Worm (Caenorhabditis elegans) whole organism, young adult: ENCODE measurements around the gene tpk-1.

ENCODE experiments used
- C17E4.6 ChIP-seq: fragments of 200-800 bp; sonication (Bioruptor generic); IDR thresholded peaks from 2 replicates; pipeline ENCODE4 v1.3.6; 2022; ENCODE audit warnings: missing genetic modification reagents, missing genetic modification characterization, missing compliant biosample characterization
- F57C9.4 ChIP-seq: sonication (generic microtip); optimal IDR thresholded peaks from 2 replicates; lab custom pipeline; 2017; ENCODE audit warnings: mild to moderate bottlenecking, missing genetic modification characterization, missing compliant biosample characterization
- Y67H2A.10 ChIP-seq: fragments of 200-800 bp; sonication (Bioruptor generic); conservative IDR thresholded peaks from 2 replicates; pipeline ENCODE4 v1.3.6; 2022; ENCODE audit warnings: missing genetic modification reagents, missing genetic modification characterization, missing compliant biosample characterization
- ama-1 ChIP-seq, 3 experiments: fragments of 150-350 bp in 1 of 3; sonication (generic microtip) in 2 of 3; optimal IDR thresholded peaks; 2 replicates each; lab custom pipeline; 2014 to 2018; ENCODE audit warnings: missing biosample characterization in 2 of 3, missing genetic modification characterization in 2 of 3, missing genetic modification reagents in 2 of 3
- attf-6 ChIP-seq: fragments of 200-800 bp; sonication (Bioruptor generic); IDR thresholded peaks from 2 replicates; pipeline ENCODE4 v1.3.6; 2022; ENCODE audit warnings: missing genetic modification reagents, missing genetic modification characterization, missing compliant biosample characterization
- ceh-100 ChIP-seq: fragments of 200-800 bp; sonication (Bioruptor generic); IDR thresholded peaks from 2 replicates; pipeline ENCODE4 v1.3.6; 2022; ENCODE audit warnings: missing genetic modification reagents, missing genetic modification characterization, missing compliant biosample characterization
- ceh-40 ChIP-seq: fragments of 200-800 bp; sonication (Bioruptor generic); IDR thresholded peaks from 2 replicates; pipeline ENCODE4 v1.3.6; 2022; ENCODE audit warnings: missing genetic modification characterization, missing compliant biosample characterization
- ceh-91 ChIP-seq: fragments of 200-800 bp; sonication (Bioruptor generic); IDR thresholded peaks from 2 replicates; pipeline ENCODE4 v1.3.6; 2022; ENCODE audit warnings: missing genetic modification reagents, missing genetic modification characterization, missing compliant biosample characterization
- ekl-4 ChIP-seq: fragments of 200-800 bp; sonication (Bioruptor generic); IDR thresholded peaks from 2 replicates; pipeline ENCODE4 v1.3.6; 2022; ENCODE audit warnings: missing genetic modification reagents, missing genetic modification characterization, missing compliant biosample characterization
- lin-26 ChIP-seq: fragments of 200-800 bp; sonication (Bioruptor generic); IDR thresholded peaks from 2 replicates; pipeline ENCODE4 v1.3.6; 2022; ENCODE audit warnings: missing genetic modification reagents, missing genetic modification characterization, missing compliant biosample characterization
- lin-40 ChIP-seq: sonication (generic microtip); optimal IDR thresholded peaks from 2 replicates; lab custom pipeline; 2016; ENCODE audit warnings: missing genetic modification characterization, mild to moderate bottlenecking, missing compliant biosample characterization, missing genotype, missing genetic modification reagents
- madf-3 ChIP-seq: fragments of 200-800 bp; sonication (Bioruptor generic); IDR thresholded peaks from 2 replicates; pipeline ENCODE4 v1.3.6; 2022; ENCODE audit warnings: missing genetic modification reagents, missing genetic modification characterization, missing compliant biosample characterization
- pha-4 ChIP-seq: fragments of 150-350 bp; sonication (generic microtip); optimal IDR thresholded peaks from 2 replicates; lab custom pipeline; 2014; ENCODE audit warnings: missing biosample characterization, missing genetic modification reagents, missing genetic modification characterization

- TF ChIP-seq ama-1 (optimal IDR thresholded peaks at IDR 0.05; lab: Kevin White, UChicago) (no peak), ama-1 (GFP tag; optimal IDR thresholded peaks at IDR 0.05; lab: Kevin White, UChicago) (no peak), madf-3 (GFP tag; lab: Robert Waterston, UW) (no peak), ceh-40 (GFP tag; lab: Robert Waterston, UW) (no peak), pha-4 (tag; lab: Kevin White, UChicago) (no peak), lin-26 (GFP tag; lab: Robert Waterston, UW) (no peak), Y67H2A.10 (GFP tag; lab: Robert Waterston, UW) (no peak), attf-6 (GFP tag; lab: Robert Waterston, UW) (no peak), ekl-4 (GFP tag; lab: Robert Waterston, UW) (no peak), F57C9.4 (no peak), C17E4.6 (GFP tag; lab: Robert Waterston, UW) (no peak), lin-40 (tag; lab: Kevin White, UChicago) (no peak), ceh-91 (GFP tag; lab: Robert Waterston, UW) (no peak), ceh-100 (no peak)
Measured at ce11 chrIII:8961993-8962392, 50.0 kb downstream of the tpk-1 start, which contains the start of gene grl-25.
